Worm (Caenorhabditis elegans): ENCODE data around the gene D1086.12.

DNA sequence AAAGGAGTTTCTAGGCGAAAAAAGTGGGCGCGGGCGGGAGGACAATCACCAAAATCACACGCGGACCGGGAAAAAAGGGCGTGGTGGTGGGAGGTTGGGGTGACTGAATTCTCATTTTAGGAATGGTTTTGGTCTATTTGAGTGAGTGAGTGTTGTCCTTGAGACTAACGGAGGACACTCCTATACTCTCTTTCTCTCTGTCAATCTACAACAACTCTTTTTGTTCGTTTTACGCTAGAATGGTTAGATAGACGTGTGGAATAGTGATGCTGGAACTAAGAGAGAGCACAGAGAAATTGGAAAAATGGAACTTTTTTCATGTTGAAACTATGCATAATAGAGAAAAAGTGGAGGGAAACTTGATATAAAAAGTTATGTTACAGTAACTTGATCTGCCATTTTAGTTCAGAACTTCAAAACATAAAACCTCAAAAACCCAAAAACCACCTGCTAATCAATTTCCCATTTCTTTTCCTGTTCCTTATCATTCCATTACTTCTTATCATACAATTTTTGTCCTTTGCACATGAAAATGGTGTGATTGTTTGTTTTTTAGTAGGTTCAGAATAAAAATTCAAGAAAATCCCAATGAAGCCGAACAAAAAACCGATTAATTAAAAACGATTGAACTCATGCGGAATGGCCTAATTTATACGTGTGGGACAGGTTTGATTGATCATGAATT is 33.9 kb downstream of the D1086.12 start:
- TF ChIP-seq ceh-83 (GFP tag; optimal IDR thresholded peaks at IDR 0.05) (no peak), unc-62 (GFP tag; optimal IDR thresholded peaks at IDR 0.05) (no peak), nhr-28 (tag; optimal IDR thresholded peaks at IDR 0.05) (no peak)
